Fruit fly (Drosophila melanogaster) Kc167 (cell line): ENCODE measurements around the gene twy.

Source experiments
- Sin3A ChIP-seq: fragments of >200 bp; optimal IDR thresholded peaks from 2 replicates; lab custom pipeline; 2018; ENCODE audit warnings: missing external identifiers
- h ChIP-seq: fragments of >200 bp; optimal IDR thresholded peaks from 3 replicates; lab custom pipeline; 2018; ENCODE audit warnings: missing external identifiers

dm6 chr3L:11821723-11822445 is 28.8 kb upstream of the twy start, which contains the start of the genes CG11597 and CG5946:
- TF ChIP-seq Sin3A (lab: Kevin White, UChicago) (no peak), h (lab: Kevin White, UChicago) (no peak)
